Fruit fly (Drosophila melanogaster) whole organism, embryonic: Measurements from ENCODE around the gene HERC2.

ENCODE experiments used
- CG13424 ChIP-seq: fragments of 200-800 bp; sonication (Bioruptor generic); optimal IDR thresholded peaks from 2 replicates; lab custom pipeline; 2019; ENCODE audit warnings: missing biosample characterization, mild to moderate bottlenecking, missing genetic modification characterization, moderate library complexity
- CG15073 ChIP-seq: fragments of 200-800 bp; sonication (Bioruptor generic); optimal IDR thresholded peaks from 2 replicates; lab custom pipeline; 2016; ENCODE audit warnings: missing biosample characterization, missing genetic modification characterization
- CG2120 ChIP-seq: fragments of 200-800 bp; sonication (Bioruptor generic); optimal IDR thresholded peaks from 3 replicates; lab custom pipeline; 2016; ENCODE audit warnings: missing biosample characterization, missing genetic modification characterization
- CG7357 ChIP-seq: fragments of 200-800 bp; sonication (Bioruptor generic); IDR thresholded peaks from 3 replicates; pipeline ENCODE4 v1.3.6; 2022; ENCODE audit warnings: missing biosample characterization, missing genetic modification characterization
- CG8359 ChIP-seq: fragments of 200-800 bp; sonication (Bioruptor generic); optimal IDR thresholded peaks from 2 replicates; lab custom pipeline; 2017; ENCODE audit warnings: missing biosample characterization, mild to moderate bottlenecking, missing genetic modification characterization, borderline replicate concordance
- Mes4 ChIP-seq: fragments of 200-800 bp; sonication (Bioruptor generic); optimal IDR thresholded peaks from 2 replicates; lab custom pipeline; 2016; ENCODE audit warnings: missing biosample characterization, missing genetic modification characterization
- fd64A ChIP-seq: fragments of 200-800 bp; sonication (Bioruptor generic); optimal IDR thresholded peaks from 3 replicates; lab custom pipeline; 2018; ENCODE audit warnings: missing biosample characterization, mild to moderate bottlenecking, missing genetic modification characterization
- gfzf ChIP-seq: fragments of 200-800 bp; sonication (Bioruptor generic); optimal IDR thresholded peaks from 2 replicates; lab custom pipeline; 2016; ENCODE audit warnings: missing biosample characterization, mild to moderate bottlenecking, missing genetic modification characterization, moderate library complexity
- nerfin-2 ChIP-seq: fragments of 200-800 bp; sonication (Bioruptor generic); IDR thresholded peaks from 2 replicates; pipeline ENCODE4 v1.3.6; 2022; ENCODE audit warnings: missing biosample characterization, missing genetic modification characterization; ENCODE audit not compliant: partially characterized antibody
- sd ChIP-seq: fragments of 200-800 bp; sonication (Bioruptor generic); optimal IDR thresholded peaks from 3 replicates; lab custom pipeline; 2018; ENCODE audit warnings: missing biosample characterization, mild to moderate bottlenecking, missing genetic modification characterization, moderate library complexity
- stwl ChIP-seq: fragments of 200-800 bp; sonication (Bioruptor generic); optimal IDR thresholded peaks from 3 replicates; lab custom pipeline; 2018; ENCODE audit warnings: missing biosample characterization, mild to moderate bottlenecking, missing genetic modification characterization, moderate library complexity

DNA sequence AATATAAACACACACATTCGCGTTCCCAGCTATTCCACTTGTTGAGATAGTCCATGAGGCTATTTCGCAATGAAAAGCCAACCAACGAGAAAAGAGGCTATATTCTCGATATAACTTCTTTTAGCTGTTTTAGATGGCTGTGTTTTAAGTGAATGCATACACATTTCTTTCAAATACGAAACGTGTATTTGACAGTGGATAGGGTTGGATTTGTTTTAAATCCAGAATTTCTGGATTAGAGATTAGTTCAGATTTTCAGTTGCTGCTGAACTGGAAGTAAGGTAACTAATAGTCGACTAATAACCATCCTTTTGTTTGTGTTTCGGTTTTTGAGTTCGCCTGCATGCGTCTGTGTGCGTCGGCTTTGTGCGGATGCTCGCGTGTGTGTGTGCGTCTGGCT lies 29.0 kb downstream of the HERC2 start:
- TF ChIP-seq CG7357 (GFP tag; lab: Robert Waterston, UW) (no peak), nerfin-2 (no peak), sd (no peak), fd64A (GFP tag; lab: Kevin White, UChicago) (no peak), CG13424 (no peak), CG8359 (GFP tag; lab: Kevin White, UChicago) (no peak), stwl (tag; lab: Kevin White, UChicago) (no peak), CG2120 (GFP tag; lab: Kevin White, UChicago) (no peak), CG15073 (no peak), Mes4 (no peak), gfzf (GFP tag; lab: Kevin White, UChicago) (no peak)
